Fruit fly (Drosophila melanogaster) ovary, adult (tissue): ENCODE measurements around the gene CG6569.

Experiments used
- CG17801 ChIP-seq: fragments of 200-800 bp; optimal IDR thresholded peaks from 2 replicates; lab custom pipeline; 2019; ENCODE audit warnings: missing biosample characterization, mild to moderate bottlenecking, missing genetic modification characterization, moderate library complexity; ENCODE audit not compliant: partially characterized antibody

The CG6569 gene

DNA sequence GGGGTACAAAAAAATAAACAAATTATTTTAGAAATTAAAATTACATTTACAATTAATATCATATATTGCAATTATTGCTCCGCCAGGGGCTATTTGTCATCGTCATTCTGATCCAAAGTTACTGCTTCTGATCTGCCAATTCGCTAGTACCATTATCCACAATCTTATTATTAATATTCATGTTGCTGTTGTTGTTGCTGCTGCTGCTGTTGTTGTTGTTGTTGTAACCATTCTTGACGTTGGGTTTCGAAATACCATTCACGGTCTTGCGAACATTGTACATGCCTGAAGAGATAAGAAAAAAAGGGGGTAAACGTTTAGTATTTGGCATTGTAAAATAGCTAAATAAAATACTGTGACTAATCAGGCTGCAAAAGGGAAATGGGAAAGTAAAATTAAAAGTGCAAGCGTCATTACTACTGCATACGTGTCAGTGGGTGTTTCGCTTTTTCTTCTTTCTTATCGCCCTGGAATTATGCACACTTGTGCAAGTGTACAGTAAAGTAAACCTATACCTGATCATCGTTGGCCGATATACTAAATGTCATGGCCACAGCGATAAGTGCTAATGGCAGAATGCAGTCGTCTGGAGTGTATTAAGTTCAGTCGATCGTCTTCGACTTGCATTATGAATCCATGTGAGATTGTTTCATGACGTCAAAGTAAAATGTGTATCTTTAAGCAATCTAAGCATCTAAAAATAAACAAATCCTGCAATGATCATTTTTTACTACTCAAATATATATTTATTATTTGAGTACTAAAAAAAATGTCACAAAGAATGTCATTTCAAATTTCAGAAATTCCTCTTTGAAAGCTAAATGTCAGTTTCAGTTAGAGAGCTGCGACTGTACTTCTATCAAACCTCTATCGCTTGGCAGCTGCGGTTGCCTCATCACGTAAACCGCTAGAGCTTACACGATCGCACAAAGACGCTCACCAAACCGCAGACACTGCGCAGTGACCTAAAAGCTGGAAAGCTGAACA, 15.8 kb downstream of the CG6569 start:
- TF ChIP-seq CG17801 = no peak

DNA sequence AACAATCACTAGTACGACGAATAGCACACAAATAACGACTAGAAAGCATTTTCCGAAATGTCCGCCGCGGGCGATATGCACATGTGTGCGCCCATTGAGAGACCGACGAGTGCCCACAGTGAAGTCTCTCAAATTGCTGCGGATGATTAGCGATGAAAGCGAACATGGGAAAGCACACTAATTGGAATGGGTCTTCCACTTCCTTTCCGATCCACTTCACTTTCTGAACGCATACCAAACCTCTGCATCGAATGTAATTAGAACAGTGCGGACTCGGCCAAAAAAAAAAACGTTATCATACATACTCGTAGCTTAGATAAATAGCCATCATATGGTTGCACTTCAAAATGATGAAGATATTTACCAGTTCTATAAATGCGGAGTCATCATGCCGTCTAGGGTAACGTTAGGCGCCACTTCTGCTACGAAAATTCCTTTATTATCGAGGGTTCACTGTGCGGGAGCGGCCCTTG, 17.7 kb downstream of the CG6569 start:
- no peak for TF ChIP-seq CG17801

DNA sequence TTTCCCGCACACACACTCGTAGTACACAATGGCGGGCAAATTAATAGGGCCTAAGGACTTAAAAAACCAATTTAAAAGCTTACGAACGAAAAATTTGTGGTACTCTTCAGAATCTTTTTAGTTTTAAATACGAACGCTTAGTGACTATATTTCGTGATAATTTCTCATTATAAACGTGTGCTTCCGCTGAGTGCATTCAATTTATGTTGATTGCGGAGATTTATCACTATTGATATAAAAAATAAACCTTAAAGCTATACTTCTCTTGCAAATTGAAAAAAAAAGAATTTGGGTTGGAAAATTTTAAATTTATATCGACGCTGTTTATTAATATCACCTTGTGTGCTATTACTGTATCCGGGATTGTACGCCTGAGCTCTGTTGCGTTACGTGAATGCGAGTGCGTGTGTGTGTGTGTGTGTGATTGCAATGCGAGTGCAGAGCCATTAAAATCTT, 18.7 kb downstream of the CG6569 start:
- TF ChIP-seq CG17801 = peak; percentile 94

DNA sequence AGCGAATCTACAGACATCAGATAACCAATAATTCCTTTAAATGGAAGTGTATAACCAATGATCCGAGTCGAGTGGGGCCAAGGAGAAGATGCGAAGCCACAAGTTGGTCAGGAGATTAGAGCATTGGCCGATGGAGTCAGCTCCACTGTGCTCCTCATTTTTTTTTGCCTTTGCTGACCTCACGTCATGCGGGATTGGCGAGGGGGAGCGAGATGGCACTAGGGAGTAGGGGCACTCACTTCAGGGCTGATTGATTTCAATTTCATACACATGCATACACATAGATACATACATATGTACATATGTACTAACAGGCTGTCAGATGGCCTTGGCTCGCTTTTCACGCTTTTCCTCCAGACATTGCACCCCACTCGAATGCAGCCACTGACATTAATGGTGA, 19.4 kb downstream of the CG6569 start:
- no peak for TF ChIP-seq CG17801

DNA sequence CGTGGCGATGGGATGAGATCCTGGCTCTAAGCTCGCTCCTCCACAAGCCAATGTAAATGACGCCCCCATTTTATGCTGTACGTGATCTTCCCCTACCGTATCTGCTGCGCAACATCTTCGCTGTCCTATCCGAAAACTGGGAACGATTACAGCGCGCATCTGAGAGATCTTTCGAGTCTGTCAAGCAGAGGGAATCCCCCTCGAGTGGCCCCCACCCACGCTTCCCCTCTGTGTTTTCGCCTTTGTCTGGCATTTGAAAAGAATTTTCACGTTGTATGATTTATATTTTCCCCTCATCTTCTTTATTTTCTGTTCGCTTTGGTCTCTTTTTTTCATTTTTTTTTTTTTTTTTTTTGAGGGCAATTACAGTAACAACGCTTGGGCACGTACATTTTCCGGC, 20.3 kb downstream of the CG6569 start:
- no peak for TF ChIP-seq CG17801

DNA sequence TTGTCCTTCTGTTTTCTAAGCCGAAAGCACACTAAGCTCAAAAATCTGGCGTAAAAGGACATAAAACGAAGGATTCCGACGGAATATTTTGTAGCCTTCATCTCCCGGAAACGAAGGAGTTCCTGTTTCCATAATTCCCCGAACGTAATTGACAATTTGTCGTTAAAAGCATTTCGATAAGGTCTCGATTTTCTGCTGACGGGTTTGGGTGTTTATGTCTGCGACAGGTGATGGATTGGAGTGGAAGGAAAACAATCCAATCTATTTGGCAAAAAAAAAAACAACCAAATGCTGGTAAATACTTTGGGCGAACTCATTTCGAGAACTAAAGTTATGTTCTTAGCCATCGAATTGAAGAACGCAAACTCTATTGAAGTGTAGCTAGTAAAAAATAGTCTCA, 21.2 kb downstream of the CG6569 start, which contains the start of gene Gr93d:
Gr93d (minus strand) TSS at position 101 of the 400 bp plus-strand sequence.
- no peak for TF ChIP-seq CG17801

DNA sequence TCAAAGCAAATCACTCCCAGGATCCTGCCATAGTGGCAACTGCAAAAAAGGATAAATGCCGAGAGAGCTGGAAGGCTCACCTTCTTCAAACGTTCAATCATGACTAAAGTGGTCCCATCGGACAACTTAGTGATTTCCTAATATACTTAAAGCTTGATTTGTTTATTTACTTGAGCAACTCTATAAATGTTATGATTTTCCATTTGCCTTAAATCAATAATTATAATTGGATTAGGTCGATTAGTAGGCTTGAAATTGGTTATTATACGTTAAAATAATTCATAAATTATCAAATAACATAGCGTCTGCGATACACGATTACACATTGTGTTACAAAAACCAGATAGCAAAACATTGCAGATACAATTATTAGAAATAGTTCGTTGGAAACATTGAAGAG, 22.6 kb downstream of the CG6569 start, which contains the start of gene Gr93c:
Gr93c (minus strand) TSS at position 101 of the 400 bp plus-strand sequence.
- no peak for TF ChIP-seq CG17801

DNA sequence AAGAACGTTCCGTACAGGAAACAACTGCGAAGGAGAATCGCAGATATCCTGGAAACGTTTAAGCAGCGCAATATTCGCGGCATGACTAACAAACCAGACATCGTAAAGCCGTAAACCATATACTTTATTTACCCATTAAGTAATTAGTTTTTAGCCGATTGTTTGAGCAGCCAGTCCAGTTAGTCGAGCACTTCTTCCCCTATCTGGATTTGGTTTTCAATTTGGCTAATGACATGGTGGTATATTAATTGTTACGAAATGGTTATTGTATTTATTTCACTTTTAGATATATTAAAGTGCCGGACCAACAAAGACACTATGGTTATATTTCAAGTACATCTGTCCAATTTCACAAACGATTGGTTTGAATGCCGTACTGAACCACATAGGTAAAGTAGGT, 24.1 kb downstream of the CG6569 start, which contains the start of gene Gr93b:
Gr93b (minus strand) TSS at position 101 of the 400 bp plus-strand sequence.
- TF ChIP-seq CG17801 = no peak

DNA sequence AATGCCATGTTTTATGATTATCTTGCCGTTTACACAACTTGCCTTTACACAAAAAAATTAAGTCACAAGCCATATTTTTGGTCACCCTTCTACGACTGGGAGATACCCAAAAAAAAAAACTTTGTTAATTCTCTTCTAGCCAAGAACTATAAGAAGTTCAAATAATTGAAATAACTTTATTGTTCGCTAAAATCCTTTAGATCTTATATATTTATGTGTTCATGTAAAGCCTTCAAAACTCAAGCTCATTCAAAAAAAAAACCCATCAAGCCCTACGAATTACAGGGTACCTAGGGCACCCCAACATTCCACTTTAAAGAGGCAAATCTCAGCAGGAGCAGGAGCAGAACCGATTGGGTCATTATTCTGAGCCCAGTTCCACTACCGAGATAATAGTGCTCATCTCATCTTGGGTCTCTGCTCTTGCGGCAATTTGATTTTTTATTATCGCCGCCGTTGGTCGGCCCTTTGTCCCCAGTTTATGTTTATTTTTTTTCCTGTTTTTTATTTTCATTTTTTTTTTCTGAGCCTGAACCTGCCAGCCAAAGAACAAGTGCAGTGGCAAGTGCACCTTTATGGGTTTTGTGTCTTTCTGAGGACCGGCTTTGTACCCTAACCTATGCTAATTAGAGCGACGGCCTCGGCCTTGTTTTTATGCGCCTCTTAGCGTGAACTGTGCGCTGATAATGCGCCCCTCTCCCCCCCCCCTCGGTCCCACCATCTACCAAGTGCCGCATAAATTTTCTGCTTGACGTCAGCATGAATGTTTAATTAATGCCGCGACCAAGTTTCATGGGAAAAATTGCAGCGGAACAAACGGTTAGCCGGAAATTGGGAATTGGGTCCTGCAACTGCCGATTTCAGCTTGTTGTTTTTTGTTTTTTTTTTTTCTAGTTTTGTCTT, 26.0 kb downstream of the CG6569 start:
- TF ChIP-seq CG17801 = no peak

DNA sequence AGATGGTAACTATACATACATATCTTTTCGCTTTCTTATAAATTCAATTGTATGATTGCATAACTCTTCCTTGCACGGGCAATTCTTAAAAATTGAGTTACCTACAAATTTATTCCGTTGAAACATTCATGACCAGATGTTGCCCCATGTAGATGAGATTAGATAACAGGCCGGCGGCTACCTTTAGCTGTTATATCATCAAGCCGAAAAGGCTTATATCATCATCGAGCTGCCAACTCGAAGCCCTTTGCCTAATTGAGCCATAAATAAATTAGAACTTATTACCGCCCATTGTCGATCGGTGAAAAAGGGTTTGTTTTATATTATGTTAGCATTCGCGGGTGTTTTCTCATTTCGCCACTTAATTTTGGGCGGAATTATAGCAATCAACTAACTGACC, 27.3 kb downstream of the CG6569 start:
- TF ChIP-seq CG17801 = no peak

DNA sequence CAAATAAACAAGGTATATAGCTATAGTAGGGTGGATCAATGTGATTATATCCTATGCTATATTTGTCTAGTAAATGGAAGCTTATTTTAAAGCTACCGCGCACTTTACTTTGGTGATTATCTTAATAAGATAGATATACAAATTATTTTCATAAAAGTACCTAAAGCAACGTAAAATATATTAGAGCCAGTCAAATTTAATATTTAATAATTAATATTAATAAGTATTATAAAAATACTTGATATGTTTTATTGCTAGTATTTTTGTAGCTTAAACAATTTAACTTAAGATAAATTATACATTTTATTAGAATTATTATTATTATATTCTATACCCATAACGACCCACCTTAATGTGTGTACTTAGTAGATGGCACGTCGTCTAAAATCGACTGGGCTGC, 28.1 kb downstream of the CG6569 start:
- TF ChIP-seq CG17801 = peak; percentile 92

DNA sequence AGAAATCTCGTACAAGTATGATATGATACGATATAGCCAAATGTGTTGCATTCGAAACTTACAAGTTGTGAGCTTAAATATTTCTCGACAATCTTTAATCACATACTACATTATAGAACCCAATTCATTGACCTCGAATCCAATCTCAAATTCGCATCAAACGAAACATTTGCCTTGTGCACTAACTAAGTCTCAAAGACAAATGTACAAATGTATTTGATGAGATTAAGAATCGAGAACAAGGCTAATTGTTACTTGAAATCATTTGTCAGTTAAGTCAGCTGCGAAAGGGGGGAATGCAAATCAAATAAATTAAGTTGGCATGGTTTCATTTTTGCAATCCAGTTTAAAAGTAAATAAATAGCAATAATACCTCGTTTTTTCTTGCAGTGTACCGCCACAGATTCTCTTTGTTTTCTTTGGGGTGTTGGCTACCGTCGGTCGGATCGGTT, 29.2 kb downstream of the CG6569 start:
- TF ChIP-seq CG17801 = no peak

DNA sequence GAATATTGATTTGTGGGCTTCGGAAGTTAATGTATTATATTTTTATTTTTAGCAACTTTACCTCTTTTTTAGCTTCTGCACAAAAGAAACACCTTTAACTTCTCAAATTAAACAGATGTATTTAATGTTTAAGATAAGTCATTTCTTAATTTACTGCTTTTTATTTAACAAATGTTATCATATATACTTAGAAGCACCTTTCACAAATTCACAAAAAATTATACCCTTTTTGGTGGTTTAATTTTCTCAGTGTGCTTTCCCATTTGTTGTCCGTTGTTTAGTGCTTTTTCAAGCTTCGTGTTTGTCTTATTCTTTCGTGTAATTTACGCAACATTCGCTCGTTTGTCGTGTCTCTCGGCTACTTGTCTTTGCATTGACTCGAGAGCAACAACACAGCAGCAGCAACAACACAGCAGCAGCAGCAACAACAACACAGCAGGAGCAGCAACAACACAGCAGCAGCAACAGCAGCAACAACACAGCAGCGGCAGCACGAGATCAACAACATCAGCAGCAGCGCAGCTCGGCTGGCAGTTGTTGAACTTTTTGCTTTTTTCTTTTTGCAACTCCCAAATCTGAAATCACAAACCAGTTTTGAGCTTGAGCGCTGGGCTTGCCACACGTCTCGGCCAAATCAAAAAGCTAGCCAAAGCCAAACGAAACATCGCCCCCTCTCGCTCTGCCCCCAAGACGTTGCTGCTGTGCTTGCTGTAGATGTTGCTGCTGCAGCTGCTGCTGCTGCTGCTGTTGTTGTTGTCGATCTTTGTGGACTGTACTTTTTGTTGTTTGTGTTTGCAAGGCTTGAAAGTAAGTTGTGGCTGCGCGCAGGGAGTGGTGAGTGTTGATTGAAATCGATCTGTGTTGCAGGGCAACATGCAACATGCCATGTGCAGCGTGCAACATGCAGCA, 30.4 kb downstream of the CG6569 start:
- no peak for TF ChIP-seq CG17801

DNA sequence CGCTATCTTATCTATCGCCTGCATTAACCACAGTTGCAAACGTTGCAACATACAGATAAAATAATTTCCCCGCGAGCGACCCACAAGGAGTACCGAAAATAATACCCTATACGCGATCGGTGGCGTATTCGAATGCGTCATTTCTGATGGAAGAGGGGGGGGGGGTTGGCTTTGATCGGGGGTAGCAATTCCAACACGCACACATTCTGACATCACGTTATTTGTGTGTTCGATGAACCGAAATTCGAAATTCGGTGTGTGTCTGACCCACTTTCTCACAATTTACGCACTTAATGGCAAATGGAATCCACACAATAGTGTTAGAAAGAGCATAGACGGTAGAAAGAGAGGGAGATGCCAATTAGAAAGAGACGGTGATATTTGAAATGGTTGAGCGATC, 31.1 kb downstream of the CG6569 start:
- TF ChIP-seq CG17801 = no peak

DNA sequence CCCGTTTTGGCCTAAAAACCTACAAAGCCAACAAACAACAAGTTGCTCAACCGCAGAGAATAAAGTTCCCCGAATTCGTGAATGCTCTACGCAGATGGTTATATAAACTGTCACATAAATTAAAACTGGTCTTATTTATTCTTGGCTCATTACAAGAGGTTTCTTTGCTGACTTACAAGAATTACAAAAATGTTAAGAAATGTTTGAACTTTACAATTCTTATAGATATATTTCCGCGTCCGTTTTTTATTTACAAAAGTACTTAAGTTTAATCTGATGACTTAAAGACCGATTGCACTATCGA, 31.6 kb downstream of the CG6569 start:
- TF ChIP-seq CG17801 = no peak
